Fruit fly (Drosophila melanogaster) whole organism, embryonic: ENCODE measurements around the gene Pif1.

Experiments
- CG14050 ChIP-seq: fragments of 200-800 bp; sonication (Bioruptor generic); IDR thresholded peaks from 3 replicates; pipeline ENCODE4 v1.3.6; 2022; ENCODE audit warnings: missing biosample characterization, missing genetic modification characterization
- CG16815 ChIP-seq: fragments of 200-800 bp; sonication (Bioruptor generic); optimal IDR thresholded peaks from 3 replicates; lab custom pipeline; 2017; ENCODE audit warnings: missing biosample characterization, mild to moderate bottlenecking, missing genetic modification characterization
- crol ChIP-seq: fragments of 200-800 bp; sonication (Bioruptor generic); IDR thresholded peaks from 2 replicates; pipeline ENCODE4 v1.3.6; 2022; ENCODE audit warnings: missing biosample characterization, missing genetic modification characterization
- lmd ChIP-seq: fragments of 200-800 bp; sonication (Bioruptor generic); IDR thresholded peaks from 2 replicates; pipeline ENCODE4 v1.3.6; 2022; ENCODE audit warnings: missing biosample characterization, missing genetic modification characterization

dm6 chr2L:3482037-3482436, 12.2 kb upstream of the Pif1 start:
- TF ChIP-seq CG14050 (GFP tag; lab: Robert Waterston, UW) (no peak), lmd (GFP tag; lab: Robert Waterston, UW) (no peak), crol (GFP tag; lab: Robert Waterston, UW) (no peak), CG16815 (GFP tag; lab: Kevin White, UChicago) (no peak)
